Fruit fly (Drosophila melanogaster): ENCODE measurements around the gene Med.

DNA sequence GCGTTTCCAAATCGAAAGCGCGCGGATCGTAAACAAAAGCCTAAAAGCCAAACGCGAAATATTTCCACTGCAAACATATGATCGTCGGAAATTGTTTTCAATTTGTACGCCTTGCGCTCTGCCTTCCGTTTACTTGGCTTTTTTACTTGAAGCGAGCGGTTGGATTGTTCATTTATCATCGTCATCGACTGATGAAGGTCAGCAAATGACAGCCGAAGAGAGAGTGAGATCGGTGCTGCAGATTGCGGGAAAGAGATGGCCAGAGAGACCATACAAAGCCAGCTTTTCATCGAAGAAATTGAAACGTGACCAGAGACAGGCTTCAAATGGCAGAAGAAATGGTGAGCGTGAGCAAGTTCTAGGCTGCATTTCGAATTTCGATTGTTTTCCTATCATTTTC is 5.1 kb upstream of the Med start:
- TF ChIP-seq CG10209 (GFP tag; optimal IDR thresholded peaks at IDR 0.05) (no peak), Sin3A (optimal IDR thresholded peaks at IDR 0.05) (no peak), repo (GFP tag; optimal IDR thresholded peaks at IDR 0.05) (no peak), CG5953 (GFP tag; IDR thresholded peaks at IDR 0.05) (no peak)
